Fruit fly (Drosophila melanogaster) whole organism, embryonic: ENCODE data around the gene CG6041.

Source experiments
- Adf1 ChIP-seq: fragments of 200-800 bp; sonication (Bioruptor generic); IDR thresholded peaks from 2 replicates; pipeline ENCODE4 v1.3.6; 2022; ENCODE audit warnings: missing biosample characterization, missing genetic modification characterization
- Antp ChIP-seq: fragments of 200-800 bp; sonication (Bioruptor generic); optimal IDR thresholded peaks from 3 replicates; lab custom pipeline; 2016; ENCODE audit warnings: missing biosample characterization, missing genetic modification characterization
- Awh ChIP-seq: fragments of 200-800 bp; sonication (Bioruptor generic); IDR thresholded peaks from 2 replicates; pipeline ENCODE4, ENCODE4 v1.3.6; 2022; ENCODE audit warnings: missing biosample characterization, missing genetic modification characterization
- CG10209 ChIP-seq: fragments of 200-800 bp; sonication (Bioruptor generic); optimal IDR thresholded peaks from 3 replicates; lab custom pipeline; 2017; ENCODE audit warnings: missing biosample characterization, mild to moderate bottlenecking, missing genetic modification characterization, missing genetic modification reagents
- CG10654 ChIP-seq: fragments of 200-800 bp; sonication (Bioruptor generic); optimal IDR thresholded peaks from 2 replicates; lab custom pipeline; 2016; ENCODE audit warnings: missing biosample characterization, missing genetic modification characterization
- CG10959 ChIP-seq: fragments of 200-800 bp; sonication (Bioruptor generic); IDR thresholded peaks from 2 replicates; pipeline ENCODE4 v1.3.6; 2022; ENCODE audit warnings: missing biosample characterization, missing genetic modification characterization
- CG14014 ChIP-seq: fragments of 200-800 bp; sonication (Bioruptor generic); IDR thresholded peaks from 2 replicates; pipeline ENCODE4 v1.3.6; 2022; ENCODE audit warnings: missing biosample characterization, missing genetic modification characterization
- CG14441 ChIP-seq: fragments of 200-800 bp; sonication (Bioruptor generic); IDR thresholded peaks from 2 replicates; pipeline ENCODE4 v1.3.6; 2022; ENCODE audit warnings: missing biosample characterization, missing genetic modification characterization
- CG15073 ChIP-seq: fragments of 200-800 bp; sonication (Bioruptor generic); optimal IDR thresholded peaks from 2 replicates; lab custom pipeline; 2016; ENCODE audit warnings: missing biosample characterization, missing genetic modification characterization
- CG1603 ChIP-seq: fragments of 200-800 bp; sonication (Bioruptor generic); optimal IDR thresholded peaks from 2 replicates; lab custom pipeline; 2019; ENCODE audit warnings: missing biosample characterization, mild to moderate bottlenecking, missing genetic modification characterization, moderate library complexity
- CG2116 ChIP-seq: fragments of 200-800 bp; sonication (Bioruptor generic); optimal IDR thresholded peaks from 3 replicates; lab custom pipeline; 2018; ENCODE audit warnings: missing biosample characterization, mild to moderate bottlenecking, missing genetic modification characterization
- CG2889 ChIP-seq: fragments of 200-800 bp; sonication (Bioruptor generic); IDR thresholded peaks from 3 replicates; pipeline ENCODE4 v1.3.6; 2022; ENCODE audit warnings: missing biosample characterization, missing genetic modification characterization
- CG31388 ChIP-seq: fragments of 200-800 bp; sonication (Bioruptor generic); optimal IDR thresholded peaks from 2 replicates; lab custom pipeline; 2016; ENCODE audit warnings: missing biosample characterization, missing genetic modification characterization
- CG33213 ChIP-seq: fragments of 200-800 bp; sonication (Bioruptor generic); optimal IDR thresholded peaks from 3 replicates; lab custom pipeline; 2016; ENCODE audit warnings: missing biosample characterization, missing genetic modification characterization
- CG42726 ChIP-seq: fragments of 200-800 bp; sonication (Bioruptor generic); IDR thresholded peaks from 2 replicates; pipeline ENCODE4 v1.3.6; 2022; ENCODE audit warnings: missing biosample characterization, missing genetic modification characterization; ENCODE audit not compliant: partially characterized antibody
- CG4424 ChIP-seq: fragments of 200-800 bp; sonication (Bioruptor generic); optimal IDR thresholded peaks from 3 replicates; lab custom pipeline; 2016; ENCODE audit warnings: missing biosample characterization, missing genetic modification characterization
- CG4707 ChIP-seq: fragments of 200-800 bp; sonication (Bioruptor generic); optimal IDR thresholded peaks from 2 replicates; lab custom pipeline; 2018; ENCODE audit warnings: missing biosample characterization, mild to moderate bottlenecking, missing genetic modification characterization, moderate library complexity
- CG7786 ChIP-seq: fragments of 200-800 bp; sonication (Bioruptor generic); optimal IDR thresholded peaks from 2 replicates; lab custom pipeline; 2016; ENCODE audit warnings: missing biosample characterization, missing genetic modification characterization
- CG9727 ChIP-seq: fragments of 200-800 bp; sonication (Bioruptor generic); optimal IDR thresholded peaks from 3 replicates; lab custom pipeline; 2017; ENCODE audit warnings: missing biosample characterization, mild to moderate bottlenecking, missing genetic modification characterization
- Dek ChIP-seq: fragments of 200-800 bp; sonication (Bioruptor generic); optimal IDR thresholded peaks from 3 replicates; lab custom pipeline; 2019; ENCODE audit warnings: missing biosample characterization, mild to moderate bottlenecking, missing genetic modification characterization, moderate library complexity
- Dref ChIP-seq: fragments of 200-800 bp; sonication (Bioruptor generic); IDR thresholded peaks from 2 replicates; pipeline ENCODE4 v1.3.6; 2022; ENCODE audit warnings: missing biosample characterization, missing genetic modification characterization
- HLH3B ChIP-seq: fragments of 200-800 bp; sonication (Bioruptor generic); IDR thresholded peaks from 2 replicates; pipeline ENCODE4 v1.3.6; 2022; ENCODE audit warnings: missing biosample characterization, missing genetic modification characterization
- Hr39 ChIP-seq: fragments of >200 bp; optimal IDR thresholded peaks from 2 replicates; lab custom pipeline; 2017
- Oaz ChIP-seq: fragments of 200-800 bp; sonication (Bioruptor generic); IDR thresholded peaks from 2 replicates; pipeline ENCODE4 v1.3.6; 2022; ENCODE audit warnings: missing biosample characterization, missing genetic modification characterization
- Scr ChIP-seq: fragments of 200-800 bp; sonication (Bioruptor generic); IDR thresholded peaks from 2 replicates; pipeline ENCODE4 v1.3.6; 2022; ENCODE audit warnings: missing biosample characterization, missing genetic modification characterization; ENCODE audit not compliant: partially characterized antibody
- TFAM ChIP-seq: fragments of 200-800 bp; sonication (Bioruptor generic); optimal IDR thresholded peaks from 2 replicates; lab custom pipeline; 2017; ENCODE audit warnings: missing biosample characterization, missing genetic modification characterization, inconsistent platforms
- Vsx1 ChIP-seq: fragments of 200-800 bp; sonication (Bioruptor generic); optimal IDR thresholded peaks from 2 replicates; lab custom pipeline; 2017; ENCODE audit warnings: missing biosample characterization, mild to moderate bottlenecking, missing genetic modification characterization, missing genetic modification reagents
- Xbp1 ChIP-seq: fragments of 200-800 bp; sonication (Bioruptor generic); optimal IDR thresholded peaks from 3 replicates; lab custom pipeline; 2016; ENCODE audit warnings: missing biosample characterization, mild to moderate bottlenecking, missing genetic modification characterization
- ara ChIP-seq: fragments of 200-800 bp; sonication (Bioruptor generic); IDR thresholded peaks from 2 replicates; pipeline ENCODE4 v1.3.6; 2022; ENCODE audit warnings: missing biosample characterization, missing genetic modification characterization
- ase ChIP-seq: fragments of 200-800 bp; sonication (Bioruptor generic); IDR thresholded peaks from 3 replicates; pipeline ENCODE4 v1.3.6; 2022; ENCODE audit warnings: missing biosample characterization, missing genetic modification characterization
- bab2 ChIP-seq: fragments of 200-800 bp; sonication (Bioruptor generic); optimal IDR thresholded peaks from 2 replicates; lab custom pipeline; 2016; ENCODE audit warnings: missing biosample characterization, missing genetic modification characterization
- bbx ChIP-seq: fragments of 200-800 bp; sonication (Bioruptor generic); IDR thresholded peaks from 2 replicates; pipeline ENCODE4 v1.3.6; 2022; ENCODE audit warnings: missing biosample characterization, missing genetic modification characterization; ENCODE audit not compliant: partially characterized antibody
- bigmax ChIP-seq: fragments of 200-800 bp; sonication (Bioruptor generic); optimal IDR thresholded peaks from 2 replicates; lab custom pipeline; 2018; ENCODE audit warnings: missing biosample characterization, mild to moderate bottlenecking, missing genetic modification characterization
- chn ChIP-seq: fragments of 200-800 bp; sonication (Bioruptor generic); optimal IDR thresholded peaks from 2 replicates; lab custom pipeline; 2016; ENCODE audit warnings: missing biosample characterization, missing genetic modification characterization
- da ChIP-seq: fragments of 200-800 bp; sonication (Bioruptor generic); optimal IDR thresholded peaks from 2 replicates; lab custom pipeline; 2016; ENCODE audit warnings: missing biosample characterization, missing genetic modification characterization
- disco-r ChIP-seq: fragments of 200-800 bp; sonication (Bioruptor generic); optimal IDR thresholded peaks from 2 replicates; lab custom pipeline; 2016; ENCODE audit warnings: missing biosample characterization, missing genetic modification characterization
- esg ChIP-seq: fragments of 200-800 bp; sonication (Bioruptor generic); conservative IDR thresholded peaks from 2 replicates; pipeline ENCODE4 v1.3.6; 2022; ENCODE audit warnings: missing biosample characterization, missing genetic modification characterization
- fd102C ChIP-seq: fragments of 200-800 bp; sonication (Bioruptor generic); optimal IDR thresholded peaks from 2 replicates; lab custom pipeline; 2018; ENCODE audit warnings: missing biosample characterization, mild to moderate bottlenecking, missing genetic modification characterization, moderate library complexity
- gcm ChIP-seq: fragments of 200-800 bp; sonication (Bioruptor generic); optimal IDR thresholded peaks from 2 replicates; lab custom pipeline; 2019; ENCODE audit warnings: missing biosample characterization, mild to moderate bottlenecking, missing genetic modification characterization, moderate library complexity
- gfzf ChIP-seq: fragments of 200-800 bp; sonication (Bioruptor generic); optimal IDR thresholded peaks from 2 replicates; lab custom pipeline; 2016; ENCODE audit warnings: missing biosample characterization, mild to moderate bottlenecking, missing genetic modification characterization, moderate library complexity
- gsb ChIP-seq: fragments of 200-800 bp; sonication (Bioruptor generic); IDR thresholded peaks from 2 replicates; pipeline ENCODE4 v1.3.6; 2022; ENCODE audit warnings: missing biosample characterization, missing genetic modification characterization
- hkb ChIP-seq, 2 experiments: fragments of 200-800 bp in 1 of 2; fragments of >200 bp in 1 of 2; sonication (Bioruptor generic) in 1 of 2; IDR thresholded peaks in 1 of 2; optimal IDR thresholded peaks in 1 of 2; 2 replicates each; pipeline versions ENCODE4 v1.3.6 to Lab custom; 2017 to 2022; ENCODE audit warnings: missing biosample characterization in 1 of 2, missing genetic modification characterization in 1 of 2
- jing ChIP-seq: fragments of 200-800 bp; sonication (Bioruptor generic); optimal IDR thresholded peaks from 2 replicates; lab custom pipeline; 2018; ENCODE audit warnings: missing biosample characterization, mild to moderate bottlenecking, missing genetic modification characterization
- maf-S ChIP-seq: fragments of 200-800 bp; sonication (Bioruptor generic); optimal IDR thresholded peaks from 2 replicates; lab custom pipeline; 2016; ENCODE audit warnings: missing biosample characterization, missing genetic modification characterization
- org-1 ChIP-seq: fragments of 200-800 bp; sonication (Bioruptor generic); optimal IDR thresholded peaks from 2 replicates; lab custom pipeline; 2017; ENCODE audit warnings: missing biosample characterization, missing genetic modification characterization
- otp ChIP-seq: fragments of 200-800 bp; sonication (Bioruptor generic); IDR thresholded peaks from 3 replicates; pipeline ENCODE4, ENCODE4 v1.3.6; 2022; ENCODE audit warnings: missing biosample characterization, missing genetic modification characterization
- pum ChIP-seq: fragments of 200-800 bp; sonication (Bioruptor generic); optimal IDR thresholded peaks from 2 replicates; lab custom pipeline; 2016; ENCODE audit warnings: missing biosample characterization, missing genetic modification characterization
- scrt ChIP-seq: fragments of 200-800 bp; sonication (Bioruptor generic); optimal IDR thresholded peaks from 2 replicates; lab custom pipeline; 2018; ENCODE audit warnings: missing biosample characterization, mild to moderate bottlenecking, missing genetic modification characterization, moderate library complexity
- seq ChIP-seq: fragments of 200-800 bp; sonication (Bioruptor generic); IDR thresholded peaks from 2 replicates; pipeline ENCODE4 v1.3.6; 2022; ENCODE audit warnings: missing biosample characterization, missing genetic modification characterization
- ttk ChIP-seq: fragments of 200-800 bp; sonication (Bioruptor generic); IDR thresholded peaks from 2 replicates; pipeline ENCODE4 v2.1.2; 2022; ENCODE audit warnings: missing biosample characterization, missing genetic modification characterization
- twi ChIP-seq: fragments of 200-800 bp; optimal IDR thresholded peaks from 2 replicates; lab custom pipeline; 2019; ENCODE audit warnings: missing biosample characterization, mild to moderate bottlenecking, missing genetic modification characterization, moderate library complexity
- zfh2 ChIP-seq: fragments of 200-800 bp; sonication (Bioruptor generic); optimal IDR thresholded peaks from 2 replicates; lab custom pipeline; 2016; ENCODE audit warnings: missing biosample characterization, missing genetic modification characterization

CG6041 gene

dm6 chrX:5923124-5923523, 24.8 kb upstream of the CG6041 start (continued):
- TF ChIP-seq CG15073 (GFP tag; lab: Kevin White, UChicago) = no peak
- TF ChIP-seq Awh (GFP tag; lab: Robert Waterston, UW) = no peak
- no peak for TF ChIP-seq zfh2 (GFP tag; lab: Kevin White, UChicago)
- no peak for TF ChIP-seq jing (GFP tag; lab: Kevin White, UChicago)
- TF ChIP-seq CG14441 = no peak
- no peak for TF ChIP-seq gsb (GFP tag; lab: Robert Waterston, UW)
- TF ChIP-seq CG10209 = no peak
- no peak for TF ChIP-seq twi (tag; lab: Kevin White, UChicago)
- no peak for TF ChIP-seq Oaz (GFP tag; lab: Robert Waterston, UW)
- TF ChIP-seq scrt (GFP tag; lab: Kevin White, UChicago) = no peak
- TF ChIP-seq hkb (optimal IDR thresholded peaks at IDR 0.05; lab: Kevin White, UChicago) = no peak
- no peak for TF ChIP-seq hkb (GFP tag; IDR thresholded peaks at IDR 0.05; lab: Robert Waterston, UW)
- TF ChIP-seq bab2 (GFP tag; lab: Kevin White, UChicago) = no peak
- TF ChIP-seq CG1603 (tag; lab: Kevin White, UChicago) = peak; percentile 48
- TF ChIP-seq Vsx1 (GFP tag; lab: Kevin White, UChicago) = no peak
- no peak for TF ChIP-seq TFAM (GFP tag; lab: Kevin White, UChicago)
- no peak for TF ChIP-seq ara (GFP tag; lab: Robert Waterston, UW)
- peak; percentile 17 for TF ChIP-seq CG4424 (GFP tag; lab: Kevin White, UChicago)
- 0 out of 3 replicates have a peak, but pooled peaks have one; percentile 5 for TF ChIP-seq ase (GFP tag; lab: Robert Waterston, UW)
- TF ChIP-seq CG2889 (GFP tag; lab: Robert Waterston, UW) = no peak
- TF ChIP-seq Hr39 (lab: Kevin White, UChicago) = no peak
- TF ChIP-seq CG4707 (GFP tag; lab: Kevin White, UChicago) = no peak
- TF ChIP-seq Adf1 = no peak
- TF ChIP-seq Dref (GFP tag; lab: Robert Waterston, UW) = no peak
- no peak for TF ChIP-seq chn (GFP tag; lab: Kevin White, UChicago)
- TF ChIP-seq fd102C = no peak
- no peak for TF ChIP-seq gfzf
- no peak for TF ChIP-seq maf-S (GFP tag; lab: Kevin White, UChicago)
- no peak for TF ChIP-seq bigmax (GFP tag; lab: Kevin White, UChicago)
- TF ChIP-seq Antp (GFP tag; lab: Kevin White, UChicago) = peak; percentile 42
- TF ChIP-seq CG2116 = no peak
- TF ChIP-seq CG10959 (GFP tag; lab: Robert Waterston, UW) = 0 out of 2 replicates have a peak, but pooled peaks have one; percentile 10
- TF ChIP-seq pum (GFP tag; lab: Kevin White, UChicago) = no peak
- TF ChIP-seq seq = no peak
- TF ChIP-seq org-1 (GFP tag; lab: Kevin White, UChicago) = no peak
- TF ChIP-seq ttk = no peak
- TF ChIP-seq CG42726 (GFP tag; lab: Robert Waterston, UW) = no peak
- 0 out of 3 replicates have a peak, but pooled peaks have one; percentile 37 for TF ChIP-seq otp (GFP tag; lab: Robert Waterston, UW)
- peak; percentile 42; the same call in 1 of the 2 replicates for TF ChIP-seq HLH3B (GFP tag; lab: Robert Waterston, UW)
- TF ChIP-seq gcm (GFP tag; lab: Kevin White, UChicago) = no peak
- TF ChIP-seq CG14014 (GFP tag; lab: Robert Waterston, UW) = peak; percentile 45; the same call in 1 of the 2 replicates
- TF ChIP-seq disco-r (GFP tag; lab: Kevin White, UChicago) = no peak
- no peak for TF ChIP-seq bbx
- no peak for TF ChIP-seq Dek (tag; lab: Kevin White, UChicago)
- peak; percentile 7 for TF ChIP-seq CG9727
- peak; percentile 27; the same call in 1 of the 2 replicates for TF ChIP-seq Scr (GFP tag; lab: Robert Waterston, UW)
- TF ChIP-seq CG33213 = no peak
- TF ChIP-seq CG7786 (GFP tag; lab: Kevin White, UChicago) = peak; percentile 8
- TF ChIP-seq CG10654 (GFP tag; lab: Kevin White, UChicago) = no peak
- TF ChIP-seq da (GFP tag; lab: Kevin White, UChicago) = no peak
- TF ChIP-seq esg = no peak
- peak; percentile 35 for TF ChIP-seq Xbp1
- no peak for TF ChIP-seq CG31388 (GFP tag; lab: Kevin White, UChicago)
